Worm (Caenorhabditis elegans): ENCODE results near the gene C36E8.6.

DNA sequence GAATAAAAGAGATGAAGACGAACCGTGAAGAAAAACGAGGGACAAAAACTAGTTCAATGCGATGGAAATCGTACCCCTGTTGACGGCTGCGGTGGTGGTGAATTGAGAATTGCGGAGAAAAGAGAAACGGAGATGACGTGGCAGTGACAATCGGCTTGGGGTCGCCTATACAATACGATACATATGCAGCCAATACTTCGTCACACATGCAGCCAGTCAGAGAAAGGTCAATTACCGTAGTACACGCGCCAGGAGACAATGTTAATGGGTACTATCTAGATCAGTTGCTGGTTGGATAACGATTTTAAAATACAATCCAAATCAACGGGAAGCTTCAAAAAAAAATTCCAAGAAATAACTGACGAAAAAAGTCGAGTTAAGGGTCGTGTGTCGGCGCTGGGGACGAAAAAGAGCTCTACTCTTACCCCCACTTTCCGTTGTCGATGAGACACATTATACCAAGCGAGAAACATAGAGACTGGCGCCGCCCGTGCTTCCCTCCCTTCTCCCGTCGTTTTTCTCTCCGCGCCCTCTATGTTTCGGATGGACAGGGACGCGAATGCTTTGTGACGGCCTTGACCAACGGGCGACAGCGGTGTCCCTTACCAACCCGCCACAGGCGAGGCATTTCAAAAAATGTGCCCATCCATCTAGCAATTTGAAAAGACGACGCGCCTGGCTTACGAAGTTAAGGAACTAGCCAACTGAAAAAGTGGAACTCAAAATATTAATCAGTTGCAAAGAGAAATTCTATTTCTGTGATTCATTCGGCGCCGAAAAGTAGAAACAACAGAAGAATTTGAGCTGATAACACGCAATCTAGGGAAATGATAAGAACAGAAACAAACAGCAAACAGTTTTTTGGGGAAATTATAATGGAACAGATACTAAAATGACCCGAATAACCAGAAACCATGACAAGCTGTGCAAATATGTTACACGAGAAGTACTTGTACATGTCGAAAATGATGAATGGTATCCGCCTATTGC, 31.0 kb downstream of the C36E8.6 start:
- TF ChIP-seq mdl-1 (tag; optimal IDR thresholded peaks at IDR 0.05): no peak
- TF ChIP-seq mep-1 (tag; optimal IDR thresholded peaks at IDR 0.05): peak; percentile 52
- peak in 1 of 2 experiments; percentile 95 for TF ChIP-seq unc-62 (GFP tag; optimal IDR thresholded peaks at IDR 0.05 in 1 of 2)
- no peak for TF ChIP-seq unc-62 (tag; optimal IDR thresholded peaks at IDR 0.05)
- no peak for TF ChIP-seq nhr-76 (tag; optimal IDR thresholded peaks at IDR 0.05)
- no peak for TF ChIP-seq dve-1 (tag; optimal IDR thresholded peaks at IDR 0.05; ENCODE audit: insufficient read depth)
- no peak for TF ChIP-seq zag-1 (tag; optimal IDR thresholded peaks at IDR 0.05)
- no peak for TF ChIP-seq skn-1 (tag; optimal IDR thresholded peaks at IDR 0.05)

Data from whole organism, L4 larva.